Worm (Caenorhabditis elegans) whole organism, early embryonic: ENCODE data around the gene C36B7.4.

ENCODE experiments used
- aly-1 ChIP-seq: sonication (generic microtip); optimal IDR thresholded peaks from 2 replicates; lab custom pipeline; 2016; ENCODE audit warnings: missing genetic modification characterization, missing compliant biosample characterization
- ama-1 ChIP-seq: fragments of 150-350 bp; optimal IDR thresholded peaks from 2 replicates; lab custom pipeline; 2014
- hmbx-1 ChIP-seq: sonication (generic microtip); optimal IDR thresholded peaks from 2 replicates; lab custom pipeline; 2016; ENCODE audit warnings: mild to moderate bottlenecking, missing genetic modification characterization, missing compliant biosample characterization
- hmg-4 ChIP-seq: fragments of 200-800 bp; sonication (Bioruptor generic); optimal IDR thresholded peaks from 2 replicates; lab custom pipeline; 2018; ENCODE audit warnings: mild to moderate bottlenecking, missing genetic modification characterization, missing compliant biosample characterization
- pes-1 ChIP-seq: fragments of 200-800 bp; sonication (Bioruptor generic); IDR thresholded peaks from 2 replicates; pipeline ENCODE4 v1.3.6; 2022; ENCODE audit warnings: missing genetic modification reagents, missing genetic modification characterization, missing compliant biosample characterization

DNA sequence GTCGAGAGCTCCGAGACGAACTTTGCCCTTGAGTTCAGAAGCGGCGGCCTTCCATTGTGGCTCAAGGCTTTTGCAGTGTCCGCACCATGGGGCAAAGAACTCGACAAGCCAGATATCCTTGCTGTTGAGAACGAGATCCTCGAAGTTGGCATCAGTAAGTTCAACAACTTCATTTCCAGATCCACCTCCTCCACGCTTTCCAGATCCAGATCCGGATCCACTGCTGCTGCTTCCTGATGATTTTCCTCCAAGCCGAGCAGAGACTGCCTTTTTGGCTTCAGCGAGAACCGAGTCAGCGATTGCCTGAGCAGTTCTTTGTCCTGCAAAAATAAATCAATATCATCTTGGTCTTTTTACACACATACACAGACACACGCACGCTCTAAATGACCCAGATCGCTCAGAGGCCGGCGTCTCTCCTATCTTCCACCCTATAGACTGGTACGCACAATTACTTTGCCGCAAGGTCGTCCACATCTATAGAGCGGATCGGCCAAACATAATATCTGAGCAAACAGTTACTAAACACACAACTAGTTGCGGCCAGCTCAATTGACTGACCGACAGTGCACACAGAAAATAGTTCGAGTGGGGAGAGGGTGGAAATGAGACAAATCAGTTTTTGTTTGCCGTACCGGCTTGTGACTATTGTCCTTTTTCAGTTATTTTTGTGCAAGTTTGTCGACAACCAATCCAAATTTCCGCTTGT lies 18.4 kb downstream of the C36B7.4 start:
- TF ChIP-seq ama-1 (lab: Kevin White, UChicago): no peak
- no peak for TF ChIP-seq pes-1 (GFP tag; lab: Robert Waterston, UW)
- no peak for TF ChIP-seq hmg-4 (GFP tag; lab: Kevin White, UChicago)
- TF ChIP-seq aly-1 (tag; lab: Kevin White, UChicago): no peak
- TF ChIP-seq hmbx-1 (tag; lab: Kevin White, UChicago): no peak
